Worm (Caenorhabditis elegans) whole organism, young adult: ENCODE results near the gene C50H11.13.
"Not testable (repeated sequence)": the region's sequence is repeated elsewhere in the genome, so short reads cannot be mapped to it uniquely, and the experiment has no call there.

Experiments
- B0336.3 ChIP-seq: fragments of 200-800 bp; sonication (Bioruptor generic); IDR thresholded peaks from 2 replicates; pipeline ENCODE4 v1.3.6; 2022; ENCODE audit warnings: missing genetic modification characterization, missing compliant biosample characterization
- D2030.7 ChIP-seq: fragments of 200-800 bp; sonication (Bioruptor generic); IDR thresholded peaks from 2 replicates; pipeline ENCODE4 v1.3.6; 2022; ENCODE audit warnings: missing genetic modification reagents, missing genetic modification characterization, missing compliant biosample characterization
- F23B12.7 ChIP-seq: sonication (generic microtip); optimal IDR thresholded peaks from 2 replicates; lab custom pipeline; 2017; ENCODE audit warnings: missing genetic modification characterization, mild to moderate bottlenecking, missing compliant biosample characterization, antibody characterized with exemption, moderate library complexity; ENCODE audit not compliant: insufficient read depth
- F33H1.4 ChIP-seq: fragments of 200-800 bp; sonication (Bioruptor generic); IDR thresholded peaks from 2 replicates; pipeline ENCODE4 v1.3.6; 2022; ENCODE audit warnings: missing genetic modification reagents, missing genetic modification characterization, missing compliant biosample characterization
- F52B5.7 ChIP-seq: sonication (generic microtip); optimal IDR thresholded peaks from 2 replicates; lab custom pipeline; 2016; ENCODE audit warnings: mild to moderate bottlenecking, missing genetic modification characterization, missing compliant biosample characterization
- K11D2.4 ChIP-seq: fragments of 200-800 bp; sonication (Bioruptor generic); IDR thresholded peaks from 2 replicates; pipeline ENCODE4 v1.3.6; 2022; ENCODE audit warnings: missing genetic modification reagents, missing genetic modification characterization, missing compliant biosample characterization
- Y53F4B.3 ChIP-seq: fragments of 200-800 bp; sonication (Bioruptor generic); IDR thresholded peaks from 2 replicates; pipeline ENCODE4 v1.3.6; 2022; ENCODE audit warnings: missing genetic modification reagents, missing genetic modification characterization, missing compliant biosample characterization
- ZK185.1 ChIP-seq: sonication (generic microtip); optimal IDR thresholded peaks from 2 replicates; lab custom pipeline; 2016; ENCODE audit warnings: mild to moderate bottlenecking, missing genetic modification characterization, missing compliant biosample characterization; ENCODE audit not compliant: poor library complexity, severe bottlenecking
- akir-1 ChIP-seq: fragments of 200-800 bp; sonication (Bioruptor generic); optimal IDR thresholded peaks from 2 replicates; lab custom pipeline; 2018; ENCODE audit warnings: mild to moderate bottlenecking, missing genetic modification characterization, moderate library complexity, missing compliant biosample characterization
- aptf-2 ChIP-seq: fragments of 200-800 bp; sonication (Bioruptor generic); conservative IDR thresholded peaks from 2 replicates; pipeline ENCODE4 v1.3.6; 2022; ENCODE audit warnings: missing genetic modification reagents, missing genetic modification characterization, missing compliant biosample characterization
- aptf-3 ChIP-seq: fragments of 200-800 bp; sonication (Bioruptor generic); IDR thresholded peaks from 2 replicates; pipeline ENCODE4 v1.3.6; 2022; ENCODE audit warnings: missing genetic modification characterization, missing compliant biosample characterization
- attf-3 ChIP-seq: fragments of 200-800 bp; sonication (Bioruptor generic); conservative IDR thresholded peaks from 2 replicates; pipeline ENCODE4 v1.3.6; 2022; ENCODE audit warnings: missing genetic modification reagents, missing genetic modification characterization, missing compliant biosample characterization
- bed-1 ChIP-seq: fragments of 200-800 bp; sonication (Bioruptor generic); IDR thresholded peaks from 2 replicates; pipeline ENCODE4 v1.3.6; 2022; ENCODE audit warnings: missing genetic modification reagents, missing genetic modification characterization, missing compliant biosample characterization
- ccch-3 ChIP-seq: fragments of 200-800 bp; sonication (Bioruptor generic); optimal IDR thresholded peaks from 2 replicates; lab custom pipeline; 2018; ENCODE audit warnings: mild to moderate bottlenecking, missing genetic modification characterization, missing compliant biosample characterization
- ceh-100 ChIP-seq: fragments of 200-800 bp; sonication (Bioruptor generic); IDR thresholded peaks from 2 replicates; pipeline ENCODE4 v1.3.6; 2022; ENCODE audit warnings: missing genetic modification reagents, missing genetic modification characterization, missing compliant biosample characterization
- ceh-27 ChIP-seq: fragments of 200-800 bp; sonication (Bioruptor generic); optimal IDR thresholded peaks from 2 replicates; lab custom pipeline; 2018; ENCODE audit warnings: mild to moderate bottlenecking, missing genetic modification characterization, moderate library complexity, missing compliant biosample characterization
- dox-1 ChIP-seq: fragments of 200-800 bp; sonication (Bioruptor generic); IDR thresholded peaks from 2 replicates; pipeline ENCODE4 v1.3.6; 2022; ENCODE audit warnings: missing genetic modification reagents, missing genetic modification characterization, missing compliant biosample characterization
- dpff-1 ChIP-seq: sonication (generic microtip); optimal IDR thresholded peaks from 2 replicates; lab custom pipeline; 2017; ENCODE audit warnings: mild to moderate bottlenecking, missing genetic modification characterization, missing compliant biosample characterization
- egl-18 ChIP-seq: fragments of 200-800 bp; sonication (Bioruptor generic); IDR thresholded peaks from 2 replicates; pipeline ENCODE4 v1.3.6; 2022; ENCODE audit warnings: missing genetic modification reagents, missing genetic modification characterization, missing compliant biosample characterization
- gei-17 ChIP-seq: fragments of 200-800 bp; sonication (Bioruptor generic); optimal IDR thresholded peaks from 2 replicates; lab custom pipeline; 2018; ENCODE audit warnings: mild to moderate bottlenecking, missing genetic modification characterization, missing compliant biosample characterization
- hlh-12 ChIP-seq: sonication (generic microtip); optimal IDR thresholded peaks from 2 replicates; lab custom pipeline; 2016; ENCODE audit warnings: missing genetic modification characterization, missing compliant biosample characterization
- hlh-26 ChIP-seq: fragments of 200-800 bp; sonication (Bioruptor generic); conservative IDR thresholded peaks from 2 replicates; pipeline ENCODE4 v1.3.6; 2022; ENCODE audit warnings: missing genetic modification reagents, missing genetic modification characterization, missing compliant biosample characterization
- let-607 ChIP-seq, 2 experiments: fragments of 200-800 bp in 1 of 2; sonication (Bioruptor generic) in 1 of 2; sonication (generic microtip) in 1 of 2; optimal IDR thresholded peaks; 2 replicates each; lab custom pipeline; 2016 to 2018; ENCODE audit warnings: mild to moderate bottlenecking in 2 of 2, missing compliant biosample characterization in 2 of 2, missing genetic modification characterization in 2 of 2, moderate library complexity in 2 of 2, missing genotype in 1 of 2
- lin-26 ChIP-seq: fragments of 200-800 bp; sonication (Bioruptor generic); IDR thresholded peaks from 2 replicates; pipeline ENCODE4 v1.3.6; 2022; ENCODE audit warnings: missing genetic modification reagents, missing genetic modification characterization, missing compliant biosample characterization
- lin-35 ChIP-seq, 3 experiments: fragments of 150-350 bp in 2 of 3; sonication (generic microtip) in 1 of 3; optimal IDR thresholded peaks; 2 replicates each; lab custom pipeline; 2014 to 2018; ENCODE audit warnings: missing biosample characterization in 3 of 3, missing genetic modification characterization in 3 of 3, missing genetic modification reagents in 3 of 3
- lin-40 ChIP-seq: sonication (generic microtip); optimal IDR thresholded peaks from 2 replicates; lab custom pipeline; 2016; ENCODE audit warnings: missing genetic modification characterization, mild to moderate bottlenecking, missing compliant biosample characterization, missing genotype, missing genetic modification reagents
- lin-54 ChIP-seq: fragments of 200-800 bp; sonication (Bioruptor generic); optimal IDR thresholded peaks from 2 replicates; lab custom pipeline; 2018; ENCODE audit warnings: mild to moderate bottlenecking, missing genetic modification characterization, missing compliant biosample characterization
- lir-1 ChIP-seq: fragments of 200-800 bp; sonication (Bioruptor generic); conservative IDR thresholded peaks from 2 replicates; pipeline ENCODE4 v1.3.6; 2022; ENCODE audit warnings: missing genetic modification reagents, missing genetic modification characterization, missing compliant biosample characterization
- lsy-27 ChIP-seq: sonication (generic microtip); optimal IDR thresholded peaks from 2 replicates; lab custom pipeline; 2017; ENCODE audit warnings: missing genetic modification characterization, mild to moderate bottlenecking, missing compliant biosample characterization, antibody characterized with exemption, missing genotype, borderline replicate concordance; ENCODE audit not compliant: insufficient read depth
- madf-8 ChIP-seq: fragments of 200-800 bp; sonication (Bioruptor generic); conservative IDR thresholded peaks from 2 replicates; pipeline ENCODE4 v1.3.6; 2022; ENCODE audit warnings: missing genetic modification reagents, missing genetic modification characterization, missing compliant biosample characterization
- nfya-2 ChIP-seq: fragments of 200-800 bp; sonication (Bioruptor generic); IDR thresholded peaks from 2 replicates; pipeline ENCODE4 v1.3.6; 2022; ENCODE audit warnings: missing genetic modification reagents, missing genetic modification characterization, missing compliant biosample characterization
- nhr-120 ChIP-seq: fragments of 200-800 bp; sonication (Bioruptor generic); IDR thresholded peaks from 2 replicates; pipeline ENCODE4 v1.3.6; 2022; ENCODE audit warnings: missing genetic modification characterization, missing compliant biosample characterization
- nhr-179 ChIP-seq: sonication (generic microtip); optimal IDR thresholded peaks from 2 replicates; lab custom pipeline; 2016; ENCODE audit warnings: mild to moderate bottlenecking, missing genetic modification characterization, missing compliant biosample characterization
- nhr-27 ChIP-seq: fragments of 200-800 bp; sonication (Bioruptor generic); optimal IDR thresholded peaks from 2 replicates; lab custom pipeline; 2018; ENCODE audit warnings: mild to moderate bottlenecking, missing genetic modification characterization, moderate library complexity, missing compliant biosample characterization
- rec-8 ChIP-seq, 2 experiments: sonication (generic microtip); optimal IDR thresholded peaks; 2 replicates each; lab custom pipeline; 2016; ENCODE audit warnings: mild to moderate bottlenecking in 2 of 2, missing genetic modification characterization in 2 of 2, missing genetic modification reagents in 2 of 2, missing genotype in 2 of 2, missing biosample characterization in 1 of 2, missing compliant biosample characterization in 1 of 2, moderate library complexity in 1 of 2
- unc-62 ChIP-seq: fragments of 150-350 bp; optimal IDR thresholded peaks from 2 replicates; lab custom pipeline; 2014; ENCODE audit warnings: missing biosample characterization, missing genetic modification reagents, missing genetic modification characterization
- ztf-18 ChIP-seq: sonication (generic microtip); optimal IDR thresholded peaks from 2 replicates; lab custom pipeline; 2016; ENCODE audit warnings: missing genotype, mild to moderate bottlenecking, missing genetic modification characterization, missing compliant biosample characterization
- ztf-22 ChIP-seq: fragments of 200-800 bp; sonication (Bioruptor generic); optimal IDR thresholded peaks from 2 replicates; lab custom pipeline; 2018; ENCODE audit warnings: mild to moderate bottlenecking, missing genetic modification characterization, moderate library complexity, missing compliant biosample characterization
- ztf-25 ChIP-seq: fragments of 200-800 bp; sonication (Bioruptor generic); IDR thresholded peaks from 2 replicates; pipeline ENCODE4 v1.3.6; 2022; ENCODE audit warnings: missing genetic modification reagents, missing genetic modification characterization, missing compliant biosample characterization
- ztf-3 ChIP-seq: fragments of 200-800 bp; sonication (Bioruptor generic); optimal IDR thresholded peaks from 2 replicates; lab custom pipeline; 2018; ENCODE audit warnings: mild to moderate bottlenecking, missing genetic modification characterization, missing compliant biosample characterization
- ztf-6 ChIP-seq: fragments of 200-800 bp; sonication (Bioruptor generic); IDR thresholded peaks from 2 replicates; pipeline ENCODE4 v1.3.6; 2022; ENCODE audit warnings: missing genetic modification reagents, missing genetic modification characterization, missing compliant biosample characterization

C50H11.13 gene

DNA sequence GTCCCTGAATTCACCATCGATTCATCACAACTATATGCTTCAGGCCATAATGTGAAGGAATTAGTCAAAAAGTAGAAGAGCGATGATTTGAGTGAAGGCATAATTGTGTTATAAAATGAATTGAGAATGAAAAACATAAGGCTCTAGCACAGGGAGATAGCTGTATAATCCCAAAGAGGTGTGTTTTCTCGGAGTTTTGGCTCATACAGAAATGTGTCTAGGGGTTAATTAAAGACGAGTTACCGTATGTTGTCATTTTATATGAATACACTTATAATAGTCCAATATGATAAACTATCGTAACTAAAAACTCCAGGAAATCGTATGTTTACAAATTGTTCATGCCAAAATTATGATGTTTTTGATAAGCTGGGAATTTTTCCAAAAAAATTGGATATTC is 9.3 kb upstream of the C50H11.13 start, which contains the start of gene srt-5:
Gene srt-5, minus strand, starts transcription at position 101 of the 400 bp plus-strand sequence.
- no peak for TF ChIP-seq lir-1 (GFP tag; lab: Robert Waterston, UW)
- TF ChIP-seq lin-40 (tag; lab: Kevin White, UChicago): no peak
- TF ChIP-seq unc-62 (GFP tag; lab: Kevin White, UChicago): no peak

DNA sequence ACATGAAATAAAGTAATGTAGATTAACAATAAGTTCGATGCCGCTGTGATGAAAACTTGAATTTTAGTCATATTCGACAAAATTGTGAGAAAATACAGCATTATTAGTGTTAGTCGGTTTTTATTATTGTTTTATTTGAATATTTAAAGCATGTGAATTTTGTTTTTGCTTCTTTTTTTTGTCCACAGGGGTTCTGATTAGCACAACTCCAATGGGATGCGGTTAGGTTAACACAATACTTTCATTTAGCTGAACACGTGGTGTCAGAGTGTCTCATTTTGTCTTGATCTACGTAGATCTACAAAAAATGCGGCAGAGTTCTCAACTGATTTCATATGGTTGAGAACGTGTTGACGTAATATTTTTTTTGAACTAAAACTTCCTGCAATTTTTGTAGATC is 2.3 kb downstream of the C50H11.13 start, which contains the start of gene str-40:
Gene str-40, minus strand, starts transcription at position 101 of the 400 bp plus-strand sequence.
- TF ChIP-seq rec-8 (tag; optimal IDR thresholded peaks at IDR 0.05; lab: Kevin White, UChicago) (no peak), Y53F4B.3 (GFP tag; lab: Robert Waterston, UW) (no peak), egl-18 (GFP tag; lab: Robert Waterston, UW) (no peak), hlh-26 (GFP tag; lab: Robert Waterston, UW) (no peak), D2030.7 (no peak), dox-1 (GFP tag; lab: Robert Waterston, UW) (no peak)

DNA sequence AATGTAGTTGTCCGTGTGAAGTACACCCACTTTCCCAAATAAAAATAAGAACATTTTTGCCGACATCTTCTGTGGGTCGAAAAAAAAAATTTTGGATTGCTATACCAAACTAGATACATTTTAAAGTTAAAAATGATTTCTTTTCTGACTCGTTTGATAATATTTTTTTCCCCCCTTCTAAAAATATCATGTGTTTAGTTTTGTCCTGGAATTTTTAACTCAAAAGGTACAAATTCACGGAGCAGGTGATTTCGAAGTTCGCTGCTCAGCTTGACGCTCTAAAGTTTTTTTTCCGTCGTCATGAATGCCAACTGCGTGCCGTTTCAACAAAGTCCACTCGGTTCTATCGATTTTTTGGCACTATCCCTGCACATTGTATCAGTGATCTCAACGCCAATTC is 5.5 kb downstream of the C50H11.13 start, which contains the start of gene srh-185:
Gene srh-185, plus strand, starts transcription at position 301 of the 400 bp plus-strand sequence.
- TF ChIP-seq ztf-3 (GFP tag; lab: Kevin White, UChicago) (no peak), dpff-1 (tag; lab: Kevin White, UChicago) (no peak), F33H1.4 (GFP tag; lab: Robert Waterston, UW) (no peak), ceh-100 (no peak), akir-1 (GFP tag; lab: Kevin White, UChicago) (no peak), lin-35 (GFP tag; optimal IDR thresholded peaks at IDR 0.05; lab: Kevin White, UChicago) (no peak), ztf-18 (tag; lab: Kevin White, UChicago) (no peak), lir-1 (GFP tag; lab: Robert Waterston, UW) (no peak), nhr-27 (tag; lab: Kevin White, UChicago) (no peak), ceh-27 (GFP tag; lab: Kevin White, UChicago) (no peak), unc-62 (GFP tag; lab: Kevin White, UChicago) (no peak), lin-54 (no peak), B0336.3 (GFP tag; lab: Robert Waterston, UW) (no peak), dox-1 (GFP tag; lab: Robert Waterston, UW) (no peak), ccch-3 (GFP tag; lab: Kevin White, UChicago) (no peak), K11D2.4 (GFP tag; lab: Robert Waterston, UW) (no peak)

DNA sequence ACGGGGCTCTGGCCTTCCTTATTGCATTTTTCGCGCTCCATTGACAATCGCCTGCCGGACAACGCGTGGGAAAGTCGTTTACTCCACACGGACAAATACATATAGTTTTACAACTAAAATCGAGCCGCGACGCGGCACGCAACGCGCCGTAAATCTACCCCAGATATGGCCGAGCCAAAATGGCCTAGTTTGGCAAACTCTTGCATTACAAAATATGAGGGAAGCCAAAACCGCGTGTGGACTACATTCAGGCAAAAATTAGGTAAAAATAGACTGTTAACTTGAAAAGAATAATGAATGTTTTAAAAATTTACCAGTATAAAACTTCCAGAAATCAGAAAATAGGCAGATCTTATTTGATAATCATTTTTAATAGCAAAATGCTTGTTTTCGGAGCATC is 7.0 kb downstream of the C50H11.13 start, which contains the start of gene srt-16:
Gene srt-16, minus strand, starts transcription at position 101 of the 400 bp plus-strand sequence.
- TF ChIP-seq nhr-120, ztf-25, attf-3 (GFP tag; lab: Robert Waterston, UW): not testable (repeated sequence)
- TF ChIP-seq, all 124 proteins: peak for 0; not testable (repeated sequence) for 124

DNA sequence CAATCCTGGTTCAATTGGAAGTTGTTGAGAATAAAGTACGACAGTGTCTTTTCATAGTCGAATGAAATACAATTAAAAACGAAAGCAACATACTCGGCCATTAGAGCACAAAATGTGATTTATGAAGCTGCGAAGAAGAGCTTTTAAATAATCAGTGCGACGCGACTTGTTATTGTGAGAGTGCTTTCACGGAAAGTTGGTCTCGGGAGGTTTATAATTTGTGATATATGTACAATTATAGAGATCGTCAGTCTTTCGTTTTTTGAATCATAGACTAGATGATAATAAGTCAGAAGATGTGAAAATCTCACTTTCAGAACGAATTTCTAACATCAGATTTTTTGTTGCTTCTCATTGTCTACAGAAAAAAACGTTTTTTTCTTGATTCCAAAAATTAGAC is 9.4 kb downstream of the C50H11.13 start, which contains the start of gene srt-15:
Gene srt-15, minus strand, starts transcription at position 101 of the 400 bp plus-strand sequence.
- no peak for TF ChIP-seq bed-1 (GFP tag; lab: Robert Waterston, UW)
- no peak for TF ChIP-seq let-607 (tag; optimal IDR thresholded peaks at IDR 0.05; lab: Kevin White, UChicago)
- TF ChIP-seq gei-17 (GFP tag; lab: Kevin White, UChicago): no peak
- no peak for TF ChIP-seq aptf-2
- no peak for TF ChIP-seq ztf-22 (GFP tag; lab: Kevin White, UChicago)
- TF ChIP-seq madf-8 (GFP tag; lab: Robert Waterston, UW): no peak
- no peak for TF ChIP-seq ztf-6 (GFP tag; lab: Robert Waterston, UW)
- no peak for TF ChIP-seq nhr-179
- TF ChIP-seq nfya-2: no peak
- no peak for TF ChIP-seq lsy-27 (tag; lab: Kevin White, UChicago)
- no peak for TF ChIP-seq F52B5.7
- no peak for TF ChIP-seq F23B12.7
- no peak for TF ChIP-seq ZK185.1 (tag; lab: Kevin White, UChicago)
- no peak for TF ChIP-seq aptf-3
- no peak for TF ChIP-seq lin-26 (GFP tag; lab: Robert Waterston, UW)
- TF ChIP-seq ceh-27 (GFP tag; lab: Kevin White, UChicago): no peak
- no peak for TF ChIP-seq hlh-12 (tag; lab: Kevin White, UChicago)
